Fruit fly (Drosophila melanogaster): ENCODE results near the gene boi.

The boi gene

dm6 chrX:2453772-2454171 lies 16.1 kb downstream of the boi start (continued):
- TF ChIP-seq nom (GFP tag; optimal IDR thresholded peaks at IDR 0.05) (no peak), CG4360 (GFP tag; IDR thresholded peaks at IDR 0.05) (no peak)

- TF ChIP-seq gt (GFP tag; IDR thresholded peaks at IDR 0.05) = no peak
- TF ChIP-seq CG17359 (tag; optimal IDR thresholded peaks at IDR 0.05) = no peak
- TF ChIP-seq bsh (GFP tag; optimal IDR thresholded peaks at IDR 0.05) = peak in 1 of 2 experiments; percentile 56
- no peak for TF ChIP-seq Atf3 (GFP tag; optimal IDR thresholded peaks at IDR 0.05)
- no peak for TF ChIP-seq CG43689 (GFP tag; IDR thresholded peaks at IDR 0.05)
Measured at dm6 chrX:2452734-2453133, 17.1 kb downstream of the boi start.

dm6 chrX:2447750-2448299 lies 22.0 kb downstream of the boi start, which contains the start of gene z:
Gene z, plus strand, starts transcription at chrX:2447769.
- TF ChIP-seq CG10209 (GFP tag; optimal IDR thresholded peaks at IDR 0.05) = no peak
- TF ChIP-seq CG30403 (GFP tag; optimal IDR thresholded peaks at IDR 0.05) = peak; percentile 18
- TF ChIP-seq CG4820 (GFP tag; optimal IDR thresholded peaks at IDR 0.05) = no peak
- TF ChIP-seq disco-r (GFP tag; optimal IDR thresholded peaks at IDR 0.05) = no peak
- peak; percentile 36 for TF ChIP-seq nom (GFP tag; optimal IDR thresholded peaks at IDR 0.05)
- no peak for TF ChIP-seq emc (GFP tag; optimal IDR thresholded peaks at IDR 0.05)
- TF ChIP-seq mam (GFP tag; optimal IDR thresholded peaks at IDR 0.05) = no peak
- TF ChIP-seq CG8924 (tag; optimal IDR thresholded peaks at IDR 0.05) = peak; percentile 10
- TF ChIP-seq CG6765 (GFP tag; optimal IDR thresholded peaks at IDR 0.05) = no peak
- TF ChIP-seq Kr (GFP tag; optimal IDR thresholded peaks at IDR 0.05) = no peak
- TF ChIP-seq CG32767 (GFP tag; IDR thresholded peaks at IDR 0.05) = peak; percentile 58
- peak; percentile 91 for TF ChIP-seq Opbp (GFP tag; IDR thresholded peaks at IDR 0.05; ENCODE audit: partially characterized antibody)
- no peak for TF ChIP-seq CG17912 (GFP tag; optimal IDR thresholded peaks at IDR 0.05)
- no peak for TF ChIP-seq Deaf1 (tag; optimal IDR thresholded peaks at IDR 0.05)
- no peak for TF ChIP-seq maf-S (GFP tag; optimal IDR thresholded peaks at IDR 0.05)
- TF ChIP-seq CG10979 (tag; optimal IDR thresholded peaks at IDR 0.05) = no peak
- TF ChIP-seq B-H2 (GFP tag; optimal IDR thresholded peaks at IDR 0.05) = no peak
- TF ChIP-seq tll (GFP tag; optimal IDR thresholded peaks at IDR 0.05) = no peak
- TF ChIP-seq Fer2 (tag; optimal IDR thresholded peaks at IDR 0.05) = no peak
- TF ChIP-seq CG11560 (tag; IDR thresholded peaks at IDR 0.05) = no peak
- TF ChIP-seq GATAe (GFP tag; conservative IDR thresholded peaks at IDR 0.05) = no peak
- peak; percentile 3 for TF ChIP-seq scrt (GFP tag; optimal IDR thresholded peaks at IDR 0.05)
- no peak for TF ChIP-seq kni (GFP tag; optimal IDR thresholded peaks at IDR 0.05)
- no peak for TF ChIP-seq HLH3B (GFP tag; IDR thresholded peaks at IDR 0.05)
- no peak for TF ChIP-seq Optix (GFP tag; IDR thresholded peaks at IDR 0.05)
- no peak for TF ChIP-seq Ets65A (GFP tag)
- TF ChIP-seq Mrtf (GFP tag; IDR thresholded peaks at IDR 0.05) = no peak
- no peak for TF ChIP-seq zen (tag; optimal IDR thresholded peaks at IDR 0.05)
- peak; percentile 42 for TF ChIP-seq nmo (GFP tag; optimal IDR thresholded peaks at IDR 0.05)
- TF ChIP-seq CG13894 (tag; optimal IDR thresholded peaks at IDR 0.05) = no peak
- TF ChIP-seq Sry-δ (GFP tag; optimal IDR thresholded peaks at IDR 0.05) = peak; percentile 97
- no peak for TF ChIP-seq ap (GFP tag; IDR thresholded peaks at IDR 0.05)
- TF ChIP-seq gcm2 (GFP tag; optimal IDR thresholded peaks at IDR 0.05) = no peak
- TF ChIP-seq Neu2 (GFP tag; optimal IDR thresholded peaks at IDR 0.05; ENCODE audit: borderline replicate concordance) = no peak
- TF ChIP-seq CG4730 (GFP tag; IDR thresholded peaks at IDR 0.05) = no peak
- TF ChIP-seq pzg (GFP tag; optimal IDR thresholded peaks at IDR 0.05) = peak; percentile 75
- TF ChIP-seq CG6254 (GFP tag; optimal IDR thresholded peaks at IDR 0.05) = no peak
- TF ChIP-seq gce (GFP tag; IDR thresholded peaks at IDR 0.05) = no peak
- TF ChIP-seq sug (tag; optimal IDR thresholded peaks at IDR 0.05) = no peak
- TF ChIP-seq sim (GFP tag; IDR thresholded peaks at IDR 0.05) = no peak
- TF ChIP-seq Tbp (GFP tag; optimal IDR thresholded peaks at IDR 0.05) = no peak
- TF ChIP-seq Dref (GFP tag; IDR thresholded peaks at IDR 0.05) = peak; percentile 93

Data from whole organism, embryonic.